Worm (Caenorhabditis elegans) whole organism, L1 larva: Measurements from ENCODE around the gene bud-31.

Source experiments
- C16A3.4 ChIP-seq: fragments of 150-350 bp; optimal IDR thresholded peaks from 2 replicates; lab custom pipeline; 2014; ENCODE audit warnings: missing biosample characterization, missing genetic modification characterization
- F16B12.6 ChIP-seq: fragments of 150-350 bp; optimal IDR thresholded peaks from 2 replicates; lab custom pipeline; 2014; ENCODE audit warnings: missing biosample characterization, missing genetic modification characterization
- Y116A8C.19 ChIP-seq: sonication (generic microtip); optimal IDR thresholded peaks from 2 replicates; lab custom pipeline; 2016; ENCODE audit warnings: missing compliant biosample characterization, missing genetic modification characterization, borderline replicate concordance
- alr-1 ChIP-seq: fragments of 200-800 bp; sonication (Bioruptor generic); optimal IDR thresholded peaks from 2 replicates; lab custom pipeline; 2018; ENCODE audit warnings: borderline replicate concordance, mild to moderate bottlenecking, missing genetic modification characterization, missing compliant biosample characterization
- blmp-1 ChIP-seq: fragments of 150-350 bp; optimal IDR thresholded peaks from 2 replicates; lab custom pipeline; 2014; ENCODE audit warnings: missing biosample characterization, missing genetic modification characterization
- ceh-63 ChIP-seq: fragments of 200-800 bp; sonication (Bioruptor generic); optimal IDR thresholded peaks from 2 replicates; lab custom pipeline; 2018; ENCODE audit warnings: mild to moderate bottlenecking, missing genetic modification characterization, missing compliant biosample characterization
- ceh-8 ChIP-seq: fragments of 200-800 bp; sonication (Bioruptor generic); optimal IDR thresholded peaks from 2 replicates; lab custom pipeline; 2018; ENCODE audit warnings: mild to moderate bottlenecking, missing genetic modification characterization, moderate library complexity, missing compliant biosample characterization
- ceh-82 ChIP-seq, 3 experiments: fragments of 150-350 bp in 1 of 3; sonication (generic microtip) in 2 of 3; optimal IDR thresholded peaks; 2 replicates each; lab custom pipeline; 2014 to 2017; ENCODE audit warnings: missing biosample characterization in 3 of 3, missing genetic modification characterization in 3 of 3
- ceh-88 ChIP-seq: fragments of 200-800 bp; sonication (Bioruptor generic); IDR thresholded peaks from 2 replicates; pipeline ENCODE4 v1.3.6; 2022; ENCODE audit warnings: missing genetic modification characterization, missing compliant biosample characterization
- ces-1 ChIP-seq: fragments of 150-350 bp; optimal IDR thresholded peaks from 2 replicates; lab custom pipeline; 2014; ENCODE audit warnings: missing biosample characterization, missing genetic modification reagents, missing genetic modification characterization
- dsc-1 ChIP-seq: sonication (generic microtip); optimal IDR thresholded peaks from 2 replicates; lab custom pipeline; 2016; ENCODE audit warnings: mild to moderate bottlenecking, missing genetic modification characterization, missing compliant biosample characterization
- efl-1 ChIP-seq, 4 experiments: fragments of 150-350 bp; optimal IDR thresholded peaks in 3 of 4; peaks in 1 of 4; 1 replicate in 1 of 4; 2 replicates in 3 of 4; lab custom pipeline; 2014; ENCODE audit warnings: missing biosample characterization in 2 of 4, missing genetic modification characterization in 2 of 4, missing genetic modification reagents in 2 of 4
- efl-3 ChIP-seq: fragments of 200-800 bp; sonication (Bioruptor generic); optimal IDR thresholded peaks from 2 replicates; lab custom pipeline; 2018; ENCODE audit warnings: mild to moderate bottlenecking, missing genetic modification characterization, missing compliant biosample characterization
- egl-13 ChIP-seq: sonication (generic microtip); optimal IDR thresholded peaks from 2 replicates; lab custom pipeline; 2016; ENCODE audit warnings: missing genotype, missing genetic modification reagents, missing genetic modification characterization, missing compliant biosample characterization
- elt-2 ChIP-seq: sonication (generic microtip); optimal IDR thresholded peaks from 2 replicates; lab custom pipeline; 2016; ENCODE audit warnings: missing genetic modification characterization, mild to moderate bottlenecking, inconsistent platforms, missing compliant biosample characterization, missing genetic modification reagents
- ets-5 ChIP-seq: fragments of 200-800 bp; sonication (Bioruptor generic); IDR thresholded peaks from 2 replicates; pipeline ENCODE4 v1.3.6; 2022; ENCODE audit warnings: missing genetic modification characterization, missing compliant biosample characterization
- fkh-10 ChIP-seq: sonication (generic microtip); optimal IDR thresholded peaks from 2 replicates; lab custom pipeline; 2017; ENCODE audit warnings: missing biosample characterization, missing genetic modification reagents, missing genetic modification characterization
- fkh-8 ChIP-seq: sonication (generic microtip); optimal IDR thresholded peaks from 2 replicates; lab custom pipeline; 2016; ENCODE audit warnings: mild to moderate bottlenecking, missing genetic modification characterization, missing compliant biosample characterization
- fos-1 ChIP-seq: fragments of 150-350 bp; optimal IDR thresholded peaks from 2 replicates; lab custom pipeline; 2014; ENCODE audit warnings: missing biosample characterization, missing genetic modification characterization
- grh-1 ChIP-seq: fragments of 200-800 bp; sonication (Bioruptor generic); IDR thresholded peaks from 2 replicates; pipeline ENCODE4 v1.3.6; 2022; ENCODE audit warnings: missing genetic modification reagents, missing genetic modification characterization, missing compliant biosample characterization
- isw-1 ChIP-seq: fragments of 200-800 bp; sonication (Bioruptor generic); IDR thresholded peaks from 2 replicates; pipeline ENCODE4 v1.3.6; 2022; ENCODE audit warnings: missing genetic modification characterization, missing compliant biosample characterization
- jun-1 ChIP-seq: fragments of 150-350 bp; optimal IDR thresholded peaks from 2 replicates; lab custom pipeline; 2014; ENCODE audit warnings: missing biosample characterization, missing genetic modification reagents, missing genetic modification characterization
- mab-9 ChIP-seq: fragments of 200-800 bp; sonication (Bioruptor generic); IDR thresholded peaks from 2 replicates; pipeline ENCODE4 v1.3.6; 2022; ENCODE audit warnings: missing genetic modification reagents, missing genetic modification characterization, missing compliant biosample characterization
- mdl-1 ChIP-seq, 2 experiments: fragments of 150-350 bp; optimal IDR thresholded peaks; 2 replicates each; lab custom pipeline; 2014 to 2017; ENCODE audit warnings: missing biosample characterization in 2 of 2, missing genetic modification characterization in 2 of 2, inconsistent platforms in 1 of 2
- mef-2 ChIP-seq: fragments of 150-350 bp; optimal IDR thresholded peaks from 2 replicates; lab custom pipeline; 2014; ENCODE audit warnings: missing biosample characterization, missing genetic modification characterization
- nhr-11 ChIP-seq: fragments of 150-350 bp; optimal IDR thresholded peaks from 2 replicates; lab custom pipeline; 2014; ENCODE audit warnings: missing biosample characterization, missing genetic modification characterization
- nhr-47 ChIP-seq: sonication (generic microtip); optimal IDR thresholded peaks from 2 replicates; lab custom pipeline; 2016; ENCODE audit warnings: mild to moderate bottlenecking, missing genetic modification characterization, moderate library complexity, missing compliant biosample characterization
- nhr-71 ChIP-seq: sonication (generic microtip); optimal IDR thresholded peaks from 2 replicates; lab custom pipeline; 2016; ENCODE audit warnings: mild to moderate bottlenecking, missing genetic modification characterization, moderate library complexity, missing compliant biosample characterization
- nhr-76 ChIP-seq: sonication (generic microtip); optimal IDR thresholded peaks from 2 replicates; lab custom pipeline; 2017; ENCODE audit warnings: missing biosample characterization, missing genetic modification characterization
- nhr-77 ChIP-seq: fragments of 150-350 bp; optimal IDR thresholded peaks from 2 replicates; lab custom pipeline; 2014; ENCODE audit warnings: missing biosample characterization, missing genetic modification characterization
- nhr-84 ChIP-seq: sonication (generic microtip); optimal IDR thresholded peaks from 2 replicates; lab custom pipeline; 2017; ENCODE audit warnings: missing biosample characterization, missing genetic modification characterization
- nhr-85 ChIP-seq: sonication (generic microtip); peaks from one replicate; lab custom pipeline; 2016; ENCODE audit warnings: missing genetic modification characterization, inconsistent platforms, missing compliant biosample characterization
- nhr-90 ChIP-seq: sonication (generic microtip); optimal IDR thresholded peaks from 2 replicates; lab custom pipeline; 2016; ENCODE audit warnings: mild to moderate bottlenecking, missing genetic modification characterization, missing compliant biosample characterization; ENCODE audit not compliant: poor library complexity
- pax-3 ChIP-seq: fragments of 200-800 bp; sonication (Bioruptor generic); optimal IDR thresholded peaks from 2 replicates; lab custom pipeline; 2018; ENCODE audit warnings: mild to moderate bottlenecking, missing genetic modification characterization, moderate library complexity, missing compliant biosample characterization
- skn-1 ChIP-seq: fragments of 150-350 bp; optimal IDR thresholded peaks from 2 replicates; lab custom pipeline; 2014; ENCODE audit warnings: missing biosample characterization, missing genetic modification characterization
- snu-23 ChIP-seq: sonication (generic microtip); optimal IDR thresholded peaks from 2 replicates; lab custom pipeline; 2016; ENCODE audit warnings: missing genetic modification characterization, missing compliant biosample characterization
- sup-37 ChIP-seq: fragments of 200-800 bp; sonication (Bioruptor generic); optimal IDR thresholded peaks from 2 replicates; lab custom pipeline; 2018; ENCODE audit warnings: mild to moderate bottlenecking, missing genetic modification characterization, missing compliant biosample characterization
- tlp-1 ChIP-seq: fragments of 150-350 bp; optimal IDR thresholded peaks from 2 replicates; lab custom pipeline; 2014; ENCODE audit warnings: missing biosample characterization, missing genetic modification characterization
- unc-130 ChIP-seq: fragments of 150-350 bp; optimal IDR thresholded peaks from 2 replicates; lab custom pipeline; 2017; ENCODE audit warnings: missing biosample characterization, missing genetic modification characterization, inconsistent platforms
- unc-30 ChIP-seq: sonication (generic microtip); optimal IDR thresholded peaks from 2 replicates; lab custom pipeline; 2017; ENCODE audit warnings: missing biosample characterization, missing genetic modification characterization
- unc-86 ChIP-seq: sonication (generic microtip); optimal IDR thresholded peaks from 2 replicates; lab custom pipeline; 2016; ENCODE audit warnings: missing genetic modification characterization, missing compliant biosample characterization
- zag-1 ChIP-seq: fragments of 150-350 bp; optimal IDR thresholded peaks from 2 replicates; lab custom pipeline; 2014; ENCODE audit warnings: missing biosample characterization, missing genetic modification characterization
- zip-4 ChIP-seq: fragments of 200-800 bp; sonication (Bioruptor generic); optimal IDR thresholded peaks from 2 replicates; lab custom pipeline; 2018; ENCODE audit warnings: mild to moderate bottlenecking, missing genetic modification characterization, moderate library complexity, missing compliant biosample characterization

bud-31 gene

ce11 chrIII:9703747-9704605 is 7.7 kb upstream of the bud-31 start (continued):
- TF ChIP-seq isw-1 (GFP tag; lab: Robert Waterston, UW), result no peak; the same call in 1 of the 2 replicates
- TF ChIP-seq dsc-1 (tag; lab: Kevin White, UChicago), result peak; percentile 76
- peak; percentile 59 for TF ChIP-seq unc-86
- peak; percentile 14 for TF ChIP-seq F16B12.6
- no peak for TF ChIP-seq nhr-77 (tag; lab: Kevin White, UChicago)
- peak; percentile 31; the same call in 1 of the 2 replicates for TF ChIP-seq mab-9 (GFP tag; lab: Robert Waterston, UW)
- TF ChIP-seq tlp-1, result no peak
- no peak for TF ChIP-seq zag-1 (tag; lab: Kevin White, UChicago)
- TF ChIP-seq jun-1 (tag; lab: Kevin White, UChicago), result no peak
- no peak for TF ChIP-seq nhr-84 (tag; lab: Kevin White, UChicago)
- TF ChIP-seq fkh-10 (GFP tag; lab: Kevin White, UChicago), result peak; percentile 38
- no peak for TF ChIP-seq ceh-63 (GFP tag; lab: Kevin White, UChicago)
- TF ChIP-seq C16A3.4 (tag; lab: Kevin White, UChicago), result no peak
- TF ChIP-seq grh-1 (GFP tag; lab: Robert Waterston, UW), result no peak
- no peak for TF ChIP-seq efl-1 (optimal IDR thresholded peaks at IDR 0.05; lab: Kevin White, UChicago)
- TF ChIP-seq efl-1 (GFP tag; optimal IDR thresholded peaks at IDR 0.05 in 1 of 2; lab: Kevin White, UChicago), result peak in 1 of 2 experiments; percentile 61
- TF ChIP-seq sup-37 (GFP tag; lab: Kevin White, UChicago), result no peak
- TF ChIP-seq snu-23 (GFP tag; lab: Kevin White, UChicago), result peak; percentile 37
- TF ChIP-seq unc-30 (tag; lab: Kevin White, UChicago), result no peak
- TF ChIP-seq ces-1 (GFP tag; lab: Kevin White, UChicago), result no peak
- no peak for TF ChIP-seq mdl-1 (tag; optimal IDR thresholded peaks at IDR 0.05; lab: Kevin White, UChicago)
- peak; percentile 70 for TF ChIP-seq ceh-8
- TF ChIP-seq egl-13, result peak; percentile 30
- TF ChIP-seq ceh-88 (GFP tag; lab: Robert Waterston, UW), result 0 out of 2 replicates have a peak, but pooled peaks have one; percentile 14
- TF ChIP-seq mef-2, result no peak
- TF ChIP-seq nhr-76 (tag; lab: Kevin White, UChicago), result no peak
- TF ChIP-seq elt-2 (tag; lab: Kevin White, UChicago), result no peak
- TF ChIP-seq efl-3 (GFP tag; lab: Kevin White, UChicago), result no peak
- TF ChIP-seq skn-1, result peak; percentile 33
- peak; percentile 51 for TF ChIP-seq nhr-71 (tag; lab: Kevin White, UChicago)
- no peak for TF ChIP-seq fos-1
- no peak for TF ChIP-seq nhr-11
- TF ChIP-seq pax-3, result no peak
- TF ChIP-seq blmp-1, result peak; percentile 90
- no peak for TF ChIP-seq ets-5 (GFP tag; lab: Robert Waterston, UW)
- peak; percentile 62 for TF ChIP-seq nhr-47 (tag; lab: Kevin White, UChicago)
- TF ChIP-seq ceh-82 (tag; optimal IDR thresholded peaks at IDR 0.05; lab: Kevin White, UChicago), result peak in 2 of 3 experiments; percentile 2 to 31
- TF ChIP-seq fkh-8 (tag; lab: Kevin White, UChicago), result peak; percentile 82
- no peak for TF ChIP-seq unc-130 (tag; lab: Kevin White, UChicago)
- TF ChIP-seq nhr-85 (tag; lab: Kevin White, UChicago), result peak; percentile 47
- TF ChIP-seq zip-4 (GFP tag; lab: Kevin White, UChicago), result no peak
- no peak for TF ChIP-seq nhr-90 (tag; lab: Kevin White, UChicago)
- TF ChIP-seq alr-1, result no peak
- no peak for TF ChIP-seq Y116A8C.19
